Worm (Caenorhabditis elegans) whole organism, L4 larva: ENCODE results near the gene F10C1.3.

ENCODE experiments used
- F26F4.8 ChIP-seq: fragments of 200-800 bp; sonication (Bioruptor generic); conservative IDR thresholded peaks from 2 replicates; pipeline ENCODE4 v1.3.6; 2022; ENCODE audit warnings: missing genetic modification characterization, missing compliant biosample characterization
- F49E8.2 ChIP-seq: sonication (generic microtip); optimal IDR thresholded peaks from 2 replicates; lab custom pipeline; 2016; ENCODE audit warnings: missing compliant biosample characterization, mild to moderate bottlenecking, missing genetic modification characterization, borderline replicate concordance
- T20F7.1 ChIP-seq: fragments of 200-800 bp; sonication (Bioruptor generic); optimal IDR thresholded peaks from 2 replicates; lab custom pipeline; 2018; ENCODE audit warnings: mild to moderate bottlenecking, missing genetic modification characterization, missing compliant biosample characterization
- aly-2 ChIP-seq: sonication (generic microtip); optimal IDR thresholded peaks from 2 replicates; lab custom pipeline; 2018; ENCODE audit warnings: missing biosample characterization, missing genetic modification characterization
- ama-1 ChIP-seq: fragments of 150-350 bp; optimal IDR thresholded peaks from 2 replicates; lab custom pipeline; 2014; ENCODE audit warnings: inconsistent platforms, mixed read lengths
- ceh-62 ChIP-seq: sonication (generic microtip); optimal IDR thresholded peaks from 2 replicates; lab custom pipeline; 2017; ENCODE audit warnings: missing biosample characterization, missing genetic modification characterization
- daf-16 ChIP-seq, 3 experiments: sonication (generic microtip); optimal IDR thresholded peaks; 2 replicates each; lab custom pipeline; 2016 to 2017; ENCODE audit warnings: missing genetic modification characterization in 3 of 3, missing genetic modification reagents in 3 of 3, mild to moderate bottlenecking in 2 of 3, missing compliant biosample characterization in 2 of 3, missing biosample characterization in 1 of 3, moderate library complexity in 1 of 3
- dmd-6 ChIP-seq: fragments of 200-800 bp; sonication (Bioruptor generic); IDR thresholded peaks from 2 replicates; pipeline ENCODE4 v1.3.6; 2022; ENCODE audit warnings: missing genetic modification reagents, missing genetic modification characterization, missing compliant biosample characterization
- dmd-9 ChIP-seq: fragments of 200-800 bp; sonication (Bioruptor generic); IDR thresholded peaks from 2 replicates; pipeline ENCODE4 v1.3.6; 2022; ENCODE audit warnings: missing genetic modification reagents, missing genetic modification characterization, missing compliant biosample characterization
- dve-1 ChIP-seq: sonication (generic microtip); optimal IDR thresholded peaks from 2 replicates; lab custom pipeline; 2017; ENCODE audit warnings: antibody characterized with exemption, mild to moderate bottlenecking, missing genetic modification characterization, missing compliant biosample characterization; ENCODE audit not compliant: insufficient read depth
- egl-27 ChIP-seq: sonication (generic microtip); optimal IDR thresholded peaks from 3 replicates; lab custom pipeline; 2017; ENCODE audit warnings: missing biosample characterization, missing genetic modification reagents, missing genetic modification characterization
- egl-43 ChIP-seq: fragments of 200-800 bp; sonication (Bioruptor generic); IDR thresholded peaks from 2 replicates; pipeline ENCODE4 v1.3.6; 2022; ENCODE audit warnings: missing genetic modification reagents, missing genetic modification characterization, missing compliant biosample characterization
- fkh-10 ChIP-seq: fragments of 150-350 bp; optimal IDR thresholded peaks from 2 replicates; lab custom pipeline; 2014; ENCODE audit warnings: missing biosample characterization, missing genetic modification reagents, missing genetic modification characterization
- hif-1 ChIP-seq, 2 experiments: sonication (generic microtip); optimal IDR thresholded peaks; 2 replicates each; lab custom pipeline; 2016 to 2017; ENCODE audit warnings: missing compliant biosample characterization in 2 of 2, missing genetic modification characterization in 2 of 2, missing genetic modification reagents in 2 of 2, missing genotype in 2 of 2, mild to moderate bottlenecking in 1 of 2
- hlh-11 ChIP-seq: fragments of 200-800 bp; sonication (Bioruptor generic); optimal IDR thresholded peaks from 2 replicates; lab custom pipeline; 2018; ENCODE audit warnings: mild to moderate bottlenecking, missing genetic modification characterization, missing compliant biosample characterization
- jun-1 ChIP-seq: fragments of 150-350 bp; optimal IDR thresholded peaks from 2 replicates; lab custom pipeline; 2014; ENCODE audit warnings: missing biosample characterization, missing genetic modification reagents, missing genetic modification characterization
- lin-13 ChIP-seq: fragments of 150-350 bp; optimal IDR thresholded peaks from 2 replicates; lab custom pipeline; 2014; ENCODE audit warnings: missing biosample characterization, missing genetic modification reagents, missing genetic modification characterization
- lin-15B ChIP-seq: fragments of 150-350 bp; sonication (generic microtip); optimal IDR thresholded peaks from 3 replicates; lab custom pipeline; 2014; ENCODE audit warnings: missing biosample characterization, missing genetic modification characterization
- lir-3 ChIP-seq: sonication (generic microtip); optimal IDR thresholded peaks from 2 replicates; lab custom pipeline; 2016; ENCODE audit warnings: mild to moderate bottlenecking, missing genetic modification characterization, missing compliant biosample characterization
- lsy-2 ChIP-seq, 2 experiments: fragments of 150-350 bp in 1 of 2; sonication (generic microtip) in 1 of 2; optimal IDR thresholded peaks; 2 replicates each; lab custom pipeline; 2014 to 2017; ENCODE audit warnings: missing biosample characterization in 2 of 2, missing genetic modification characterization in 2 of 2
- mep-1 ChIP-seq: fragments of 150-350 bp; sonication (generic microtip); optimal IDR thresholded peaks from 3 replicates; lab custom pipeline; 2014; ENCODE audit warnings: missing biosample characterization, missing genetic modification characterization
- mxl-3 ChIP-seq: fragments of 200-800 bp; sonication (Bioruptor generic); optimal IDR thresholded peaks from 2 replicates; lab custom pipeline; 2018; ENCODE audit warnings: mild to moderate bottlenecking, missing genetic modification characterization, missing compliant biosample characterization
- nhr-10 ChIP-seq: fragments of 150-350 bp; optimal IDR thresholded peaks from 2 replicates; lab custom pipeline; 2014; ENCODE audit warnings: missing biosample characterization, missing genetic modification characterization
- nhr-11 ChIP-seq: fragments of 150-350 bp; optimal IDR thresholded peaks from 2 replicates; lab custom pipeline; 2014; ENCODE audit warnings: missing biosample characterization, missing genetic modification characterization
- nhr-25 ChIP-seq: sonication (generic microtip); optimal IDR thresholded peaks from 2 replicates; lab custom pipeline; 2017; ENCODE audit warnings: missing genetic modification characterization, mild to moderate bottlenecking, missing compliant biosample characterization, antibody characterized with exemption, moderate library complexity, borderline replicate concordance; ENCODE audit not compliant: insufficient read depth
- nhr-28 ChIP-seq: fragments of 150-350 bp; optimal IDR thresholded peaks from 2 replicates; lab custom pipeline; 2014; ENCODE audit warnings: missing biosample characterization, missing genetic modification characterization
- nhr-48 ChIP-seq: sonication (generic microtip); optimal IDR thresholded peaks from 2 replicates; lab custom pipeline; 2016; ENCODE audit warnings: mild to moderate bottlenecking, missing genetic modification characterization, missing compliant biosample characterization
- pha-4 ChIP-seq, 2 experiments: fragments of 150-350 bp in 1 of 2; fragments of 200-800 bp in 1 of 2; sonication (Bioruptor generic) in 1 of 2; IDR thresholded peaks in 1 of 2; optimal IDR thresholded peaks in 1 of 2; 2 replicates each; pipeline versions ENCODE4 v1.3.6 to Lab custom; 2014 to 2022; ENCODE audit warnings: missing genetic modification characterization in 2 of 2, missing genetic modification reagents in 2 of 2, missing biosample characterization in 1 of 2, missing compliant biosample characterization in 1 of 2
- php-3 ChIP-seq: fragments of 200-800 bp; sonication (Bioruptor generic); IDR thresholded peaks from 2 replicates; pipeline ENCODE4 v1.3.6; 2022; ENCODE audit warnings: missing genetic modification reagents, missing genetic modification characterization, missing compliant biosample characterization
- pqm-1 ChIP-seq: sonication (generic microtip); optimal IDR thresholded peaks from 2 replicates; lab custom pipeline; 2017; ENCODE audit warnings: missing biosample characterization, missing genetic modification characterization
- skn-1 ChIP-seq: fragments of 150-350 bp; optimal IDR thresholded peaks from 2 replicates; lab custom pipeline; 2014; ENCODE audit warnings: missing biosample characterization, missing genetic modification characterization
- snpc-4 ChIP-seq: fragments of 150-350 bp; optimal IDR thresholded peaks from 2 replicates; lab custom pipeline; 2014; ENCODE audit warnings: missing biosample characterization, missing genetic modification characterization
- tra-1 ChIP-seq: fragments of 200-800 bp; sonication (Bioruptor generic); IDR thresholded peaks from 2 replicates; pipeline ENCODE4 v1.3.6; 2022; ENCODE audit warnings: missing genetic modification reagents, missing genetic modification characterization, missing compliant biosample characterization
- unc-62 ChIP-seq, 3 experiments: fragments of 150-350 bp in 1 of 3; sonication (generic microtip); optimal IDR thresholded peaks in 2 of 3; peaks in 1 of 3; 1 replicate in 1 of 3; 2 replicates in 2 of 3; lab custom pipeline; 2014 to 2017; ENCODE audit warnings: missing biosample characterization in 3 of 3, missing genetic modification characterization in 3 of 3, missing genetic modification reagents in 3 of 3, missing genotype in 1 of 3

F10C1.3 gene

ce11 chrII:5748395-5748794, 9.2 kb downstream of the F10C1.3 start:
- no peak for TF ChIP-seq skn-1 (tag; lab: Kevin White, UChicago)
- peak; percentile 87 for TF ChIP-seq dmd-6 (GFP tag; lab: Robert Waterston, UW)
- TF ChIP-seq dmd-9 (GFP tag; lab: Robert Waterston, UW): no peak
- peak; percentile 89 for TF ChIP-seq dve-1 (tag; lab: Kevin White, UChicago)
- no peak for TF ChIP-seq lir-3 (tag; lab: Kevin White, UChicago)
- TF ChIP-seq tra-1 (GFP tag; lab: Robert Waterston, UW): peak; percentile 45; the same call in 1 of the 2 replicates
- peak; percentile 27 for TF ChIP-seq nhr-48 (tag; lab: Kevin White, UChicago)
- peak; percentile 85 for TF ChIP-seq hlh-11 (tag; lab: Kevin White, UChicago)
- peak; percentile 72 for TF ChIP-seq nhr-28 (tag; lab: Kevin White, UChicago)
- peak; percentile 25; the same call in 1 of the 2 replicates for TF ChIP-seq pha-4 (GFP tag; IDR thresholded peaks at IDR 0.05; lab: Robert Waterston, UW)
- TF ChIP-seq pha-4 (tag; optimal IDR thresholded peaks at IDR 0.05; lab: Kevin White, UChicago): no peak
- TF ChIP-seq nhr-25: no peak
- peak; percentile 100 for TF ChIP-seq pqm-1 (tag; lab: Kevin White, UChicago)
- TF ChIP-seq ama-1 (lab: Kevin White, UChicago): no peak
- no peak for TF ChIP-seq nhr-11 (tag; lab: Kevin White, UChicago)
- TF ChIP-seq hif-1 (tag; optimal IDR thresholded peaks at IDR 0.05; lab: Kevin White, UChicago): no peak
- no peak for TF ChIP-seq lin-15B (tag; lab: Kevin White, UChicago)
- no peak for TF ChIP-seq T20F7.1
- TF ChIP-seq php-3: peak; percentile 28; the same call in 1 of the 2 replicates
- TF ChIP-seq daf-16 (GFP tag; optimal IDR thresholded peaks at IDR 0.05; lab: Kevin White, UChicago): peak in 1 of 2 experiments; percentile 0
- TF ChIP-seq daf-16 (tag; optimal IDR thresholded peaks at IDR 0.05; lab: Kevin White, UChicago): peak; percentile 78
- peak in 1 of 2 experiments; percentile 55 for TF ChIP-seq unc-62 (GFP tag; optimal IDR thresholded peaks at IDR 0.05 in 1 of 2; lab: Kevin White, UChicago)
- TF ChIP-seq unc-62 (tag; optimal IDR thresholded peaks at IDR 0.05; lab: Kevin White, UChicago): no peak
- TF ChIP-seq mep-1: peak; percentile 40
- TF ChIP-seq ceh-62 (tag; lab: Kevin White, UChicago): no peak
- no peak for TF ChIP-seq snpc-4 (tag; lab: Kevin White, UChicago)
- TF ChIP-seq mxl-3 (GFP tag; lab: Kevin White, UChicago): peak; percentile 14
- peak; percentile 46 for TF ChIP-seq nhr-10 (tag; lab: Kevin White, UChicago)

- TF ChIP-seq aly-2 (tag; lab: Kevin White, UChicago) (no peak), F49E8.2 (tag; lab: Kevin White, UChicago) (no peak), daf-16 (GFP tag; optimal IDR thresholded peaks at IDR 0.05; lab: Kevin White, UChicago) (no peak), daf-16 (tag; optimal IDR thresholded peaks at IDR 0.05; lab: Kevin White, UChicago) (peak; percentile 27), pqm-1 (tag; lab: Kevin White, UChicago) (peak; percentile 73), hlh-11 (tag; lab: Kevin White, UChicago) (peak; percentile 30), dmd-6 (GFP tag; lab: Robert Waterston, UW) (peak; percentile 21; the same call in 1 of the 2 replicates), egl-43 (GFP tag; lab: Robert Waterston, UW) (no peak), nhr-28 (tag; lab: Kevin White, UChicago) (peak; percentile 72), lin-13 (GFP tag; lab: Kevin White, UChicago) (no peak), skn-1 (tag; lab: Kevin White, UChicago) (no peak), F26F4.8 (GFP tag; lab: Robert Waterston, UW) (no peak), lir-3 (tag; lab: Kevin White, UChicago) (no peak), jun-1 (tag; lab: Kevin White, UChicago) (no peak)
These were observed 10.2 kb downstream of the F10C1.3 start for ce11 chrII:5747312-5747711.

ce11 chrII:5745088-5745487, 12.5 kb downstream of the F10C1.3 start, which contains the start of gene F10C1.9:
Gene F10C1.9 (minus strand): TSS chrII:5745284.
- 0 out of 2 replicates have a peak, but pooled peaks have one; percentile 17 for TF ChIP-seq dmd-6 (GFP tag; lab: Robert Waterston, UW)
- no peak for TF ChIP-seq fkh-10 (GFP tag; lab: Kevin White, UChicago)
- TF ChIP-seq skn-1 (tag; lab: Kevin White, UChicago): no peak
- no peak for TF ChIP-seq lsy-2 (tag; optimal IDR thresholded peaks at IDR 0.05; lab: Kevin White, UChicago)
- TF ChIP-seq egl-27 (tag; lab: Kevin White, UChicago): no peak
- TF ChIP-seq T20F7.1: no peak
